Fruit fly (Drosophila melanogaster): ENCODE results near the gene amx.
A peak's percentile ranks its signal among the peaks of the same experiment; 100 is the strongest.

The amx gene

DNA sequence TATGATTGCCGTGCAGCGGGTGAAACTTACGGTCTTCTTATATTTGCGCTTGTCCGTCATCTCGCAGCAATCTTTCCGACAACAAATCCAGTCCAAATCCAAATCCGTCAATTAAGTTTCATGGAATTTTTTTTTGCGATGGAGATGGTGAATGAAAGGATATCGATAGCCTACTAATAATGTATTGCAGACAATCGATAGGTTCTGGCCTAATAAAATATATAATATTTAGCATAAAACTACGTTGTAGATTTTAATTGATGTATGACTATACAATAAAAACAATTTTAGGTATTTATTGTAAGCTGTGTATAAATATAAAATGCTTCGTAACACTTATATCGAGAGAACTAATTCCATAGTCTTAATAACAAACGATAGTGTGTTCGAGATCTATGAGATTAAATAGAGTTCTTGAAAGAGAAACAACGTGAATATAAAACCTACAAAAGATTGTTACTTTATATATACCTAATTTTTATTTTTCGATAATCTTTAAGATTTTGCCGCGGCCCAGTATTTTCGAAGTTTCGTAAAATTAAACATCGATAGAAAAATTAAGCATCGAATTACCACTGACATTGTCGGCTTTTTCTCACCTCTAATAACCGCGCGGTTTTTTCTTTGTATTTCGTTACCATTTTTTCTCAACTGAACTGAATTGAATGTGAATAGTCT, 25.8 kb upstream of the amx start, which contains the start of the genes Cfp1 and Aladin (continued):
- TF ChIP-seq CG16815 (GFP tag; optimal IDR thresholded peaks at IDR 0.05) (no peak), CG12155 (GFP tag; optimal IDR thresholded peaks at IDR 0.05) (no peak), CG2116 (GFP tag; optimal IDR thresholded peaks at IDR 0.05) (peak; percentile 66), tgo (GFP tag; IDR thresholded peaks at IDR 0.05) (no peak), Dref (GFP tag; IDR thresholded peaks at IDR 0.05) (peak; percentile 61), pfk (GFP tag; optimal IDR thresholded peaks at IDR 0.05) (no peak), ash1 (GFP tag; optimal IDR thresholded peaks at IDR 0.05) (no peak), disco-r (GFP tag; optimal IDR thresholded peaks at IDR 0.05) (no peak), Atf6 (GFP tag; IDR thresholded peaks at IDR 0.05) (no peak), jigr1 (GFP tag; IDR thresholded peaks at IDR 0.05) (no peak), CG33557 (GFP tag; optimal IDR thresholded peaks at IDR 0.05) (no peak), CG17359 (tag; optimal IDR thresholded peaks at IDR 0.05) (no peak), hth (optimal IDR thresholded peaks at IDR 0.05) (no peak), Hsf (GFP tag; optimal IDR thresholded peaks at IDR 0.05) (no peak), CG30020 (tag; optimal IDR thresholded peaks at IDR 0.05) (peak; percentile 27), CG10209 (GFP tag; optimal IDR thresholded peaks at IDR 0.05) (no peak), gcm2 (GFP tag; optimal IDR thresholded peaks at IDR 0.05) (no peak), CG10543 (GFP tag; optimal IDR thresholded peaks at IDR 0.05) (no peak), D (optimal IDR thresholded peaks at IDR 0.05) (no peak), D (GFP tag; optimal IDR thresholded peaks at IDR 0.05) (no peak), E2f2 (GFP tag; IDR thresholded peaks at IDR 0.05) (peak; percentile 57), gro (GFP tag; optimal IDR thresholded peaks at IDR 0.05) (no peak), seq (GFP tag; IDR thresholded peaks at IDR 0.05) (no peak), CG2678 (tag; optimal IDR thresholded peaks at IDR 0.05) (no peak), da (GFP tag; optimal IDR thresholded peaks at IDR 0.05) (no peak), sob (GFP tag; IDR thresholded peaks at IDR 0.05) (no peak), Vsx1 (GFP tag; optimal IDR thresholded peaks at IDR 0.05) (no peak), CG7357 (GFP tag; IDR thresholded peaks at IDR 0.05) (no peak), CG14441 (GFP tag; IDR thresholded peaks at IDR 0.05) (no peak), CHES-1-like (GFP tag; optimal IDR thresholded peaks at IDR 0.05) (no peak), Opbp (GFP tag; IDR thresholded peaks at IDR 0.05; ENCODE audit: partially characterized antibody) (peak; percentile 50; the same call in 2 of the 3 replicates), mirr (GFP tag; optimal IDR thresholded peaks at IDR 0.05) (no peak), CG7786 (GFP tag; optimal IDR thresholded peaks at IDR 0.05) (no peak), row (GFP tag; IDR thresholded peaks at IDR 0.05) (peak; percentile 53), dm (GFP tag; optimal IDR thresholded peaks at IDR 0.05) (no peak), Pdp1 (GFP tag; optimal IDR thresholded peaks at IDR 0.05) (no peak), Dek (tag; optimal IDR thresholded peaks at IDR 0.05) (no peak), CG34224 (GFP tag; IDR thresholded peaks at IDR 0.05; ENCODE audit: partially characterized antibody) (peak; percentile 37; the same call in 2 of the 3 replicates), gfzf (GFP tag; optimal IDR thresholded peaks at IDR 0.05) (no peak), btn (GFP tag; optimal IDR thresholded peaks at IDR 0.05) (no peak), shn (GFP tag; optimal IDR thresholded peaks at IDR 0.05) (no peak), Six4 (GFP tag; optimal IDR thresholded peaks at IDR 0.05) (no peak), HHEX (GFP tag; optimal IDR thresholded peaks at IDR 0.05) (no peak), CG2129 (GFP tag; IDR thresholded peaks at IDR 0.05; ENCODE audit: partially characterized antibody) (no peak; the same call in 1 of the 2 replicates), CG2199 (GFP tag; IDR thresholded peaks at IDR 0.05) (no peak), Mes4 (GFP tag; optimal IDR thresholded peaks at IDR 0.05) (no peak), Scr (GFP tag; IDR thresholded peaks at IDR 0.05; ENCODE audit: partially characterized antibody) (peak; percentile 72), Dll (GFP tag; IDR thresholded peaks at IDR 0.05; ENCODE audit: partially characterized antibody) (peak; percentile 70; the same call in 3 of the 4 replicates), lola (GFP tag; optimal IDR thresholded peaks at IDR 0.05) (peak in 1 of 3 experiments; percentile 5), Dfd (GFP tag; optimal IDR thresholded peaks at IDR 0.05) (no peak)

All from whole organism, embryonic.